Fruit fly (Drosophila melanogaster) whole organism, pupa: ENCODE measurements around the gene Xrp1.

ENCODE experiments used
- CG10348 ChIP-seq: fragments of 200-800 bp; sonication (Bioruptor generic); IDR thresholded peaks from 2 replicates; pipeline ENCODE4 v1.3.6; 2022; ENCODE audit warnings: missing biosample characterization, missing genetic modification characterization
- CG12605 ChIP-seq: fragments of 200-800 bp; sonication (Bioruptor generic); IDR thresholded peaks from 2 replicates; pipeline ENCODE4 v1.3.6; 2022; ENCODE audit warnings: missing biosample characterization, missing genetic modification characterization
- CG13204 ChIP-seq: fragments of 200-800 bp; sonication (Bioruptor generic); optimal IDR thresholded peaks from 2 replicates; lab custom pipeline; 2018; ENCODE audit warnings: missing biosample characterization, mild to moderate bottlenecking, missing genetic modification characterization, moderate library complexity
- CG14655 ChIP-seq: fragments of 200-800 bp; sonication (Bioruptor generic); optimal IDR thresholded peaks from 3 replicates; lab custom pipeline; 2017; ENCODE audit warnings: mild to moderate bottlenecking, missing biosample characterization, missing genetic modification reagents, missing genetic modification characterization
- CG15710 ChIP-seq: fragments of 200-800 bp; sonication (Bioruptor generic); optimal IDR thresholded peaks from 2 replicates; lab custom pipeline; 2018; ENCODE audit warnings: missing biosample characterization, mild to moderate bottlenecking, missing genetic modification characterization, moderate library complexity
- CG17806 ChIP-seq: fragments of 200-800 bp; sonication (Bioruptor generic); optimal IDR thresholded peaks from 2 replicates; lab custom pipeline; 2018; ENCODE audit warnings: missing biosample characterization, mild to moderate bottlenecking, missing genetic modification characterization, moderate library complexity
- CG32121 ChIP-seq: fragments of 200-800 bp; sonication (Bioruptor generic); IDR thresholded peaks from 2 replicates; pipeline ENCODE4 v1.3.6; 2022; ENCODE audit warnings: missing biosample characterization, missing genetic modification characterization
- CG34367 ChIP-seq: fragments of 200-800 bp; sonication (Bioruptor generic); optimal IDR thresholded peaks from 2 replicates; lab custom pipeline; 2018; ENCODE audit warnings: missing biosample characterization, mild to moderate bottlenecking, missing genetic modification characterization
- CG4496 ChIP-seq: fragments of 200-800 bp; sonication (Bioruptor generic); IDR thresholded peaks from 3 replicates; pipeline ENCODE4 v1.3.6; 2022; ENCODE audit warnings: missing biosample characterization, missing genetic modification characterization
- CG8159 ChIP-seq: fragments of 200-800 bp; sonication (Bioruptor generic); optimal IDR thresholded peaks from 3 replicates; lab custom pipeline; 2018; ENCODE audit warnings: missing biosample characterization, mild to moderate bottlenecking, missing genetic modification characterization, moderate library complexity
- CG8301 ChIP-seq: fragments of 200-800 bp; sonication (Bioruptor generic); optimal IDR thresholded peaks from 2 replicates; lab custom pipeline; 2018; ENCODE audit warnings: missing biosample characterization, mild to moderate bottlenecking, missing genetic modification characterization
- CG9948 ChIP-seq: fragments of 200-800 bp; sonication (Bioruptor generic); optimal IDR thresholded peaks from 2 replicates; lab custom pipeline; 2018; ENCODE audit warnings: missing biosample characterization, mild to moderate bottlenecking, missing genetic modification characterization, moderate library complexity
- D1 ChIP-seq: fragments of 200-800 bp; sonication (Bioruptor generic); optimal IDR thresholded peaks from 2 replicates; lab custom pipeline; 2018; ENCODE audit warnings: missing biosample characterization, mild to moderate bottlenecking, missing genetic modification characterization, moderate library complexity
- EcR ChIP-seq: fragments of 200-800 bp; sonication (Bioruptor generic); optimal IDR thresholded peaks from 3 replicates; lab custom pipeline; 2019; ENCODE audit warnings: missing biosample characterization, missing genetic modification characterization, mild to moderate bottlenecking, moderate library complexity, missing genetic modification reagents
- Ets98B ChIP-seq: fragments of 200-800 bp; sonication (Bioruptor generic); IDR thresholded peaks from 2 replicates; pipeline ENCODE4 v1.3.6; 2022; ENCODE audit warnings: missing biosample characterization, missing genetic modification characterization
- Pif1A ChIP-seq: fragments of 200-800 bp; sonication (Bioruptor generic); optimal IDR thresholded peaks from 3 replicates; lab custom pipeline; 2016; ENCODE audit warnings: missing biosample characterization, missing genetic modification characterization
- Pif1B ChIP-seq: fragments of 200-800 bp; sonication (Bioruptor generic); optimal IDR thresholded peaks from 3 replicates; lab custom pipeline; 2016; ENCODE audit warnings: missing biosample characterization, missing genetic modification characterization
- Snoo ChIP-seq: fragments of 200-800 bp; sonication (Bioruptor generic); optimal IDR thresholded peaks from 3 replicates; lab custom pipeline; 2017; ENCODE audit warnings: missing biosample characterization, mild to moderate bottlenecking, missing genetic modification characterization, inconsistent platforms
- fd96Ca ChIP-seq: fragments of 200-800 bp; sonication (Bioruptor generic); IDR thresholded peaks from 3 replicates; pipeline ENCODE4 v1.3.6; 2022; ENCODE audit warnings: missing biosample characterization, missing genetic modification characterization
- gl ChIP-seq: fragments of 200-800 bp; sonication (Bioruptor generic); optimal IDR thresholded peaks from 2 replicates; lab custom pipeline; 2018; ENCODE audit warnings: missing biosample characterization, mild to moderate bottlenecking, missing genetic modification characterization
- rn ChIP-seq: fragments of 200-800 bp; sonication (Bioruptor generic); IDR thresholded peaks from 2 replicates; pipeline ENCODE4 v1.3.6; 2022; ENCODE audit warnings: missing biosample characterization, missing genetic modification characterization

The Xrp1 gene

DNA sequence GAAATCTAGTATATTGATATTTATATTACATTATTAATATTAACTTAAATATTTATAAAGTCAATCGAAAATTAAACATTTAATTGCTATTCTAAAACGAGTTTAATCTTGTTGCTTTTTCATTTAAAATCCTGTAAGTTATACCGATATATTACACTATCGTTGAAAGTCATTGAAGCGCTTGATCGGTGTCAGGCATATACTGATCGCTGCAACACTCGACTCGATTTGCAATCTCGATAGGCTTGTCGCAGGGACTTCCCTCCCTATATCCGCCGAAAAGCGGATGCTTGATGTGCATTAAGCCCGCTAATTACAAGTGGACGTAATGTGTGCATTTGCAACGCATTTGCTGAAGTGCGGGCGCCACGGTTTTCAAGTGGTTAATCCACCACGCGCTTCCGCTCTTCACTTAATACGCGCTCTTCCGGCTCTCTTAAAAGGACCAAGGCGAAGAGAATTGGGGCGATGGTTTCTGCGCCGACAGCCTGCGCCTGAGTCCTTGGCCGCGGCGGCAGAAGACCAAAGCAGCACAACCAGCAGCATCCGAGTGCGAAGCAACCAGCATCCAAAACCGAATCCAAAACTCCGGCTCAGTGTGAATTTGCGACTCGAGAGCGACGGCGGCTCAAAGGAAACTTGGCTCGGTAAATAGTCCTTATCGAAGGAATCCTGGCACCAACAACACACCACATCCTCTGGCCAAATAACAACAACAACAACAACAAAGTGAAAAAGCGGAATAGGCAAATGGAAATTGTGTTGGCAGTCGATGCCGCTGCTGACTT lies 14.3 kb downstream of the Xrp1 start, which contains the start of gene CG42613:
Gene CG42613, plus strand, starts transcription at position 279 of the 788 bp plus-strand sequence.
- peak; percentile 44; the same call in 1 of the 2 replicates for TF ChIP-seq Ets98B (GFP tag; lab: Robert Waterston, UW)
- TF ChIP-seq Snoo (tag; lab: Kevin White, UChicago), result peak; percentile 46
- TF ChIP-seq CG10348 (GFP tag; lab: Robert Waterston, UW), result no peak
- TF ChIP-seq EcR, result no peak
- no peak for TF ChIP-seq CG32121 (GFP tag; lab: Robert Waterston, UW)
- no peak for TF ChIP-seq CG17806 (tag; lab: Kevin White, UChicago)
- no peak for TF ChIP-seq CG15710
- TF ChIP-seq fd96Ca (GFP tag; lab: Robert Waterston, UW), result no peak
- no peak for TF ChIP-seq CG8301 (tag; lab: Kevin White, UChicago)
- no peak for TF ChIP-seq gl (tag; lab: Kevin White, UChicago)
- TF ChIP-seq CG34367 (tag; lab: Kevin White, UChicago), result peak; percentile 42
- no peak for TF ChIP-seq CG9948 (tag; lab: Kevin White, UChicago)
- TF ChIP-seq CG8159 (tag; lab: Kevin White, UChicago), result peak; percentile 2
- TF ChIP-seq CG14655 (GFP tag; lab: Kevin White, UChicago), result peak; percentile 33
- peak; percentile 60 for TF ChIP-seq Pif1A
- peak; percentile 16; the same call in 1 of the 2 replicates for TF ChIP-seq CG12605 (GFP tag; lab: Robert Waterston, UW)
- no peak for TF ChIP-seq D1
- peak; percentile 82 for TF ChIP-seq CG4496 (GFP tag; lab: Robert Waterston, UW)
- TF ChIP-seq CG13204, result no peak
- peak; percentile 28; the same call in 1 of the 2 replicates for TF ChIP-seq rn (GFP tag; lab: Robert Waterston, UW)

dm6 chr3R:18931725-18932124 lies 17.0 kb downstream of the Xrp1 start:
- TF ChIP-seq Pif1B (GFP tag; lab: Kevin White, UChicago), result no peak
- TF ChIP-seq CG8159 (tag; lab: Kevin White, UChicago), result no peak
- no peak for TF ChIP-seq EcR
- no peak for TF ChIP-seq D1
- TF ChIP-seq CG9948 (tag; lab: Kevin White, UChicago), result no peak
- no peak for TF ChIP-seq Pif1A
- TF ChIP-seq Ets98B (GFP tag; lab: Robert Waterston, UW), result no peak
- no peak for TF ChIP-seq CG8301 (tag; lab: Kevin White, UChicago)
- TF ChIP-seq CG34367 (tag; lab: Kevin White, UChicago), result no peak
- no peak for TF ChIP-seq rn (GFP tag; lab: Robert Waterston, UW)
- no peak for TF ChIP-seq CG13204
- no peak for TF ChIP-seq CG14655 (GFP tag; lab: Kevin White, UChicago)

dm6 chr3R:18947307-18947706 lies 32.5 kb downstream of the Xrp1 start:
- no peak for TF ChIP-seq CG14655 (GFP tag; lab: Kevin White, UChicago)
- no peak for TF ChIP-seq CG8159 (tag; lab: Kevin White, UChicago)
- TF ChIP-seq Pif1A, result no peak
- TF ChIP-seq EcR, result no peak
- TF ChIP-seq D1, result no peak
- no peak for TF ChIP-seq CG32121 (GFP tag; lab: Robert Waterston, UW)
- TF ChIP-seq rn (GFP tag; lab: Robert Waterston, UW), result no peak
- TF ChIP-seq Pif1B (GFP tag; lab: Kevin White, UChicago), result no peak
- no peak for TF ChIP-seq gl (tag; lab: Kevin White, UChicago)
- no peak for TF ChIP-seq Ets98B (GFP tag; lab: Robert Waterston, UW)
- no peak for TF ChIP-seq CG10348 (GFP tag; lab: Robert Waterston, UW)
- no peak for TF ChIP-seq CG17806 (tag; lab: Kevin White, UChicago)
- TF ChIP-seq fd96Ca (GFP tag; lab: Robert Waterston, UW), result no peak

- TF ChIP-seq rn (GFP tag; lab: Robert Waterston, UW), result no peak
- TF ChIP-seq CG8159 (tag; lab: Kevin White, UChicago), result no peak
- no peak for TF ChIP-seq CG12605 (GFP tag; lab: Robert Waterston, UW)
- no peak for TF ChIP-seq Pif1B (GFP tag; lab: Kevin White, UChicago)
- TF ChIP-seq CG13204, result no peak
- no peak for TF ChIP-seq Pif1A
These were observed 34.4 kb downstream of the Xrp1 start for dm6 chr3R:18949131-18949530.

DNA sequence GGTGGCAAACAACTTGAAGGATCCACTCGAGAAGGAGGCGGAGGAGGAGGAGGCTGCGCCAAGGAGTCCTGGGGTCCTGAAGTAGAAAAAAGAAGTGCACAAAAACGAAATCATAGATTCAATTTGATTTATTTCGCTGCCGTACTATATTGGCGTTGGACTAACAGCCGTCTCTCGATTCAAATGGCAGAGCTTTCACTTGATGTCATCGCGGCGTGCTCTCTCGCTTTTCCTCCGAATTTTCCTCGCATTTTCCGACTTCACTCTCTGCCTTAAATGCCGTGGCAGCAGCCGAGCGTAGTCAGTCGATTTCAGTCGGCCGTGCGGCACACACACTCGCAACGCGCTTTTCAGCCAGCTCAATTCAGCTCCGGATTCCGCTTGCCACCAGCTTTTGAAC lies 35.1 kb downstream of the Xrp1 start, which contains the start of gene CG43732:
Gene CG43732, plus strand, starts transcription at position 301 of the 400 bp plus-strand sequence.
- TF ChIP-seq CG8159 (tag; lab: Kevin White, UChicago) (no peak), rn (GFP tag; lab: Robert Waterston, UW) (no peak), Pif1A (no peak), Ets98B (GFP tag; lab: Robert Waterston, UW) (no peak), CG12605 (GFP tag; lab: Robert Waterston, UW) (no peak), Pif1B (GFP tag; lab: Kevin White, UChicago) (no peak), CG17806 (tag; lab: Kevin White, UChicago) (no peak), CG14655 (GFP tag; lab: Kevin White, UChicago) (no peak), fd96Ca (GFP tag; lab: Robert Waterston, UW) (no peak), CG34367 (tag; lab: Kevin White, UChicago) (no peak), CG8301 (tag; lab: Kevin White, UChicago) (no peak), gl (tag; lab: Kevin White, UChicago) (no peak), D1 (no peak), CG4496 (GFP tag; lab: Robert Waterston, UW) (no peak), CG32121 (GFP tag; lab: Robert Waterston, UW) (no peak), Snoo (tag; lab: Kevin White, UChicago) (no peak), CG15710 (no peak), CG10348 (GFP tag; lab: Robert Waterston, UW) (no peak), CG9948 (tag; lab: Kevin White, UChicago) (no peak)
